ENCODE assay signal across 1 fruit fly cellular context in the genomic region with DNA sequence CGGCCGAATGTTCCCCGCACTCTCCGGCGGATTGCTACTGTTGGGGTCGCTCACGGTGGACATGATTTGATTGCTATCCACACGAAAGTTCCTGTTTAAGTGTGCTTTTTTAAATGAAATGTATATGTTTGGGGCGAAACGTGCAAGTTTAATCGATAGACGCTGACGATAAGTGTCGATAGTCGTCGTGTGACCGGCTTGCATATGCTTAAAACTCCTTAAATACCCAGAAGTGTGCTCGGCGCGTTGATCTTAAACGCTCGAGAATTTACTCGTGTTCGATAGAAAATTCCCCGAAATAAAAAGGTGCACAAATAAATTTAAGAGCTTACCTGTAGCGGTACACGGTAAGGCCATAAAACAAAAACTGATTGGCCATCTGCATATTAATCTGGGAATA.
TF ChIP-seq lines count a peak whose summit lies in the region.

A gene (minus strand): TSS at position 179 of the 400 bp plus-strand sequence.
A gene (plus strand): TSS at position 181 of the 400 bp plus-strand sequence.

TF ChIP-seq in whole organism, embryonic, 481 proteins besides CTCF, POLR2A, EP300 and RAD21 (continued from another document and continues in another):
- TF ChIP-seq lbe (GFP tag; optimal IDR thresholded peaks at IDR 0.05; lab: Kevin White, UChicago) (no peak), CG7928 (GFP tag; optimal IDR thresholded peaks at IDR 0.05; lab: Kevin White, UChicago) (no peak), en (GFP tag; optimal IDR thresholded peaks at IDR 0.05; lab: Kevin White, UChicago) (no peak), pfk (GFP tag; optimal IDR thresholded peaks at IDR 0.05; lab: Kevin White, UChicago) (no peak), Sox100B (GFP tag; optimal IDR thresholded peaks at IDR 0.05; lab: Kevin White, UChicago) (no peak), CG4328 (GFP tag; optimal IDR thresholded peaks at IDR 0.05; lab: Kevin White, UChicago) (no peak), luna (GFP tag; optimal IDR thresholded peaks at IDR 0.05; lab: Kevin White, UChicago) (no peak), Ets97D (GFP tag; optimal IDR thresholded peaks at IDR 0.05; lab: Kevin White, UChicago) (no peak), CG7745 (tag; optimal IDR thresholded peaks at IDR 0.05; lab: Kevin White, UChicago) (no peak), pho (GFP tag; optimal IDR thresholded peaks at IDR 0.05; lab: Kevin White, UChicago) (no peak), fd64A (GFP tag; optimal IDR thresholded peaks at IDR 0.05; lab: Kevin White, UChicago) (no peak), CG31388 (GFP tag; optimal IDR thresholded peaks at IDR 0.05; lab: Kevin White, UChicago) (no peak), CG8924 (tag; optimal IDR thresholded peaks at IDR 0.05; lab: Kevin White, UChicago) (no peak), nau (GFP tag; optimal IDR thresholded peaks at IDR 0.05; lab: Kevin White, UChicago) (no peak), disco-r (GFP tag; optimal IDR thresholded peaks at IDR 0.05; lab: Kevin White, UChicago) (no peak), CHES-1-like (GFP tag; optimal IDR thresholded peaks at IDR 0.05; lab: Kevin White, UChicago) (no peak), croc (GFP tag; conservative IDR thresholded peaks at IDR 0.05; lab: Robert Waterston, UW) (no peak), CG17385 (GFP tag; optimal IDR thresholded peaks at IDR 0.05; lab: Kevin White, UChicago) (no peak), PHDP (tag; optimal IDR thresholded peaks at IDR 0.05; lab: Kevin White, UChicago) (no peak), CG16815 (GFP tag; optimal IDR thresholded peaks at IDR 0.05; lab: Kevin White, UChicago) (no peak), cad (GFP tag; optimal IDR thresholded peaks at IDR 0.05; lab: Kevin White, UChicago) (no peak), Dad (GFP tag; optimal IDR thresholded peaks at IDR 0.05; lab: Kevin White, UChicago) (no peak), CG6765 (GFP tag; optimal IDR thresholded peaks at IDR 0.05; lab: Kevin White, UChicago) (no peak), NK7.1 (GFP tag; optimal IDR thresholded peaks at IDR 0.05; lab: Kevin White, UChicago) (no peak), CG6683 (GFP tag; optimal IDR thresholded peaks at IDR 0.05; lab: Kevin White, UChicago) (no peak), C15 (GFP tag; IDR thresholded peaks at IDR 0.05; lab: Robert Waterston, UW) (no peak), Ada2b (GFP tag; IDR thresholded peaks at IDR 0.05; lab: Robert Waterston, UW) (no peak), CG10565 (GFP tag; optimal IDR thresholded peaks at IDR 0.05; lab: Kevin White, UChicago) (no peak), CG7963 (GFP tag; IDR thresholded peaks at IDR 0.05; lab: Robert Waterston, UW; ENCODE audit: partially characterized antibody) (peak; percentile 49; the same call in 1 of the 3 replicates), CG12155 (GFP tag; optimal IDR thresholded peaks at IDR 0.05; lab: Kevin White, UChicago) (no peak), Gug (GFP tag; IDR thresholded peaks at IDR 0.05; lab: Robert Waterston, UW) (no peak), CG7372 (GFP tag; IDR thresholded peaks at IDR 0.05; lab: Robert Waterston, UW) (no peak), CG1529 (GFP tag; optimal IDR thresholded peaks at IDR 0.05; lab: Kevin White, UChicago) (no peak), Fer3 (tag; optimal IDR thresholded peaks at IDR 0.05; lab: Kevin White, UChicago) (no peak), CG17186 (GFP tag; optimal IDR thresholded peaks at IDR 0.05; lab: Kevin White, UChicago) (peak; percentile 39), pb (GFP tag; optimal IDR thresholded peaks at IDR 0.05; lab: Kevin White, UChicago) (no peak), CG17568 (GFP tag; optimal IDR thresholded peaks at IDR 0.05; lab: Kevin White, UChicago) (no peak), CG4730 (GFP tag; IDR thresholded peaks at IDR 0.05; lab: Robert Waterston, UW) (no peak), stwl (tag; optimal IDR thresholded peaks at IDR 0.05; lab: Kevin White, UChicago) (peak; percentile 24), Dek (tag; optimal IDR thresholded peaks at IDR 0.05; lab: Kevin White, UChicago) (no peak), CG15514 (GFP tag; optimal IDR thresholded peaks at IDR 0.05; lab: Kevin White, UChicago) (peak; percentile 27), sens (GFP tag; lab: Kevin White, UChicago) (no peak), Deaf1 (tag; optimal IDR thresholded peaks at IDR 0.05; lab: Kevin White, UChicago) (no peak), dmrt11E (tag; optimal IDR thresholded peaks at IDR 0.05; lab: Kevin White, UChicago) (no peak), hb (GFP tag; IDR thresholded peaks at IDR 0.05; lab: Robert Waterston, UW; ENCODE audit: partially characterized antibody) (0 out of 3 replicates have a peak, but pooled peaks have one; percentile 17), z (GFP tag; IDR thresholded peaks at IDR 0.05; lab: Robert Waterston, UW) (no peak), CG9932 (GFP tag; IDR thresholded peaks at IDR 0.05; lab: Robert Waterston, UW) (no peak), CG30020 (tag; optimal IDR thresholded peaks at IDR 0.05; lab: Kevin White, UChicago) (no peak), Dp (GFP tag; optimal IDR thresholded peaks at IDR 0.05; lab: Kevin White, UChicago) (peak; percentile 60), Myb (GFP tag; optimal IDR thresholded peaks at IDR 0.05; lab: Kevin White, UChicago) (no peak), Dfd (GFP tag; optimal IDR thresholded peaks at IDR 0.05; lab: Kevin White, UChicago) (no peak), B-H1 (GFP tag; IDR thresholded peaks at IDR 0.05; lab: Robert Waterston, UW) (no peak), CG6791 (GFP tag; IDR thresholded peaks at IDR 0.05; lab: Robert Waterston, UW; ENCODE audit: partially characterized antibody) (peak; percentile 71), crc (GFP tag; optimal IDR thresholded peaks at IDR 0.05; lab: Kevin White, UChicago) (no peak), CG14860 (GFP tag; IDR thresholded peaks at IDR 0.05; lab: Robert Waterston, UW; ENCODE audit: partially characterized antibody) (peak; percentile 59), HHEX (GFP tag; optimal IDR thresholded peaks at IDR 0.05; lab: Kevin White, UChicago) (no peak), CG11696 (GFP tag; IDR thresholded peaks at IDR 0.05; lab: Robert Waterston, UW) (no peak), kni (GFP tag; optimal IDR thresholded peaks at IDR 0.05; lab: Kevin White, UChicago) (no peak), cg (GFP tag; optimal IDR thresholded peaks at IDR 0.05; lab: Kevin White, UChicago) (no peak), CG18599 (GFP tag; optimal IDR thresholded peaks at IDR 0.05; lab: Kevin White, UChicago) (no peak), CG11504 (tag; optimal IDR thresholded peaks at IDR 0.05; lab: Kevin White, UChicago) (no peak), Elba2 (GFP tag; optimal IDR thresholded peaks at IDR 0.05; lab: Kevin White, UChicago) (no peak), Ssrp (tag; optimal IDR thresholded peaks at IDR 0.05; lab: Kevin White, UChicago) (no peak), CG18262 (tag; optimal IDR thresholded peaks at IDR 0.05; lab: Kevin White, UChicago) (no peak), CG1647 (GFP tag; optimal IDR thresholded peaks at IDR 0.05; lab: Kevin White, UChicago) (no peak), CG10979 (tag; optimal IDR thresholded peaks at IDR 0.05; lab: Kevin White, UChicago) (no peak), CG17612 (GFP tag; IDR thresholded peaks at IDR 0.05; lab: Robert Waterston, UW) (no peak), gt (GFP tag; IDR thresholded peaks at IDR 0.05; lab: Robert Waterston, UW) (no peak), Hey (tag; optimal IDR thresholded peaks at IDR 0.05; lab: Kevin White, UChicago) (no peak), grau (tag; optimal IDR thresholded peaks at IDR 0.05; lab: Kevin White, UChicago) (no peak), chm (GFP tag; IDR thresholded peaks at IDR 0.05; lab: Robert Waterston, UW) (no peak), CG17829 (tag; optimal IDR thresholded peaks at IDR 0.05; lab: Kevin White, UChicago) (no peak), crp (GFP tag; optimal IDR thresholded peaks at IDR 0.05; lab: Kevin White, UChicago) (peak in 1 of 2 experiments; percentile 30), CG18011 (GFP tag; optimal IDR thresholded peaks at IDR 0.05; lab: Kevin White, UChicago) (no peak), schlank (tag; optimal IDR thresholded peaks at IDR 0.05; lab: Kevin White, UChicago) (no peak), CG9437 (GFP tag; optimal IDR thresholded peaks at IDR 0.05; lab: Kevin White, UChicago) (no peak), Hsf (GFP tag; optimal IDR thresholded peaks at IDR 0.05; lab: Kevin White, UChicago) (no peak), Sry-δ (GFP tag; optimal IDR thresholded peaks at IDR 0.05; lab: Kevin White, UChicago) (peak; percentile 67), CG18764 (GFP tag; optimal IDR thresholded peaks at IDR 0.05; lab: Kevin White, UChicago) (no peak), CG10321 (GFP tag; IDR thresholded peaks at IDR 0.05; lab: Robert Waterston, UW) (no peak), knrl (GFP tag; IDR thresholded peaks at IDR 0.05; lab: Robert Waterston, UW; ENCODE audit: partially characterized antibody) (peak; percentile 62; the same call in 2 of the 3 replicates), CG2712 (tag; optimal IDR thresholded peaks at IDR 0.05; lab: Kevin White, UChicago) (no peak), ac (GFP tag; optimal IDR thresholded peaks at IDR 0.05; lab: Kevin White, UChicago) (no peak), CrebB (tag; optimal IDR thresholded peaks at IDR 0.05; lab: Kevin White, UChicago) (no peak), hth (optimal IDR thresholded peaks at IDR 0.05; lab: Kevin White, UChicago) (no peak), tgo (GFP tag; IDR thresholded peaks at IDR 0.05; lab: Robert Waterston, UW) (no peak), CG2120 (GFP tag; optimal IDR thresholded peaks at IDR 0.05; lab: Kevin White, UChicago) (no peak), CG16863 (GFP tag; optimal IDR thresholded peaks at IDR 0.05; lab: Kevin White, UChicago) (no peak), odd (GFP tag; optimal IDR thresholded peaks at IDR 0.05; lab: Kevin White, UChicago) (no peak), YL-1 (GFP tag; optimal IDR thresholded peaks at IDR 0.05; lab: Kevin White, UChicago) (no peak), fu2 (GFP tag; optimal IDR thresholded peaks at IDR 0.05; lab: Kevin White, UChicago) (no peak), Atf-2 (GFP tag; optimal IDR thresholded peaks at IDR 0.05; lab: Kevin White, UChicago) (no peak), org-1 (GFP tag; optimal IDR thresholded peaks at IDR 0.05; lab: Kevin White, UChicago) (no peak), ind (GFP tag; optimal IDR thresholded peaks at IDR 0.05; lab: Kevin White, UChicago) (no peak), GATAe (GFP tag; conservative IDR thresholded peaks at IDR 0.05; lab: Robert Waterston, UW) (no peak), otp (GFP tag; IDR thresholded peaks at IDR 0.05; lab: Robert Waterston, UW) (no peak), Hr39 (optimal IDR thresholded peaks at IDR 0.05; lab: Kevin White, UChicago) (no peak), bowl (GFP tag; IDR thresholded peaks at IDR 0.05; lab: Robert Waterston, UW) (no peak), Hr51 (GFP tag; optimal IDR thresholded peaks at IDR 0.05; lab: Kevin White, UChicago) (no peak), lab (GFP tag; optimal IDR thresholded peaks at IDR 0.05; lab: Kevin White, UChicago) (no peak), lmd (GFP tag; IDR thresholded peaks at IDR 0.05; lab: Robert Waterston, UW) (no peak), crol (GFP tag; IDR thresholded peaks at IDR 0.05; lab: Robert Waterston, UW) (no peak), wdn (GFP tag; IDR thresholded peaks at IDR 0.05; lab: Robert Waterston, UW) (no peak), CG13624 (GFP tag; optimal IDR thresholded peaks at IDR 0.05; lab: Kevin White, UChicago) (no peak), CG4404 (GFP tag; IDR thresholded peaks at IDR 0.05; lab: Robert Waterston, UW) (no peak), E2f2 (GFP tag; IDR thresholded peaks at IDR 0.05; lab: Robert Waterston, UW) (peak; percentile 73), Ets65A (GFP tag; lab: Kevin White, UChicago) (no peak), pzg (GFP tag; optimal IDR thresholded peaks at IDR 0.05; lab: Kevin White, UChicago) (peak; percentile 58), dimm (GFP tag; IDR thresholded peaks at IDR 0.05; lab: Robert Waterston, UW) (no peak), dati (GFP tag; IDR thresholded peaks at IDR 0.05; lab: Robert Waterston, UW) (no peak), zfh2 (GFP tag; optimal IDR thresholded peaks at IDR 0.05; lab: Kevin White, UChicago) (no peak), Nf-YB (GFP tag; optimal IDR thresholded peaks at IDR 0.05; lab: Kevin White, UChicago) (no peak), ems (GFP tag; optimal IDR thresholded peaks at IDR 0.05; lab: Kevin White, UChicago) (no peak), al (GFP tag; IDR thresholded peaks at IDR 0.05; lab: Robert Waterston, UW) (no peak), Ptx1 (GFP tag; IDR thresholded peaks at IDR 0.05; lab: Robert Waterston, UW) (no peak), p53 (GFP tag; optimal IDR thresholded peaks at IDR 0.05; lab: Kevin White, UChicago) (no peak), twi (tag; optimal IDR thresholded peaks at IDR 0.05; lab: Kevin White, UChicago) (no peak), CG17802 (tag; optimal IDR thresholded peaks at IDR 0.05; lab: Kevin White, UChicago) (no peak), CG9727 (GFP tag; optimal IDR thresholded peaks at IDR 0.05; lab: Kevin White, UChicago) (no peak), esg (GFP tag; conservative IDR thresholded peaks at IDR 0.05; lab: Robert Waterston, UW) (no peak), Bteb2 (GFP tag; optimal IDR thresholded peaks at IDR 0.05; lab: Kevin White, UChicago) (no peak), danr (GFP tag; IDR thresholded peaks at IDR 0.05; lab: Robert Waterston, UW) (no peak), exex (tag; optimal IDR thresholded peaks at IDR 0.05; lab: Kevin White, UChicago) (no peak), tap (tag; optimal IDR thresholded peaks at IDR 0.05; lab: Kevin White, UChicago) (no peak), H2.0 (GFP tag; IDR thresholded peaks at IDR 0.05; lab: Robert Waterston, UW) (no peak), scrt (GFP tag; optimal IDR thresholded peaks at IDR 0.05; lab: Kevin White, UChicago) (no peak), BEAF-32 (GFP tag; optimal IDR thresholded peaks at IDR 0.05; lab: Kevin White, UChicago) (peak; percentile 73), CG8281 (tag; optimal IDR thresholded peaks at IDR 0.05; lab: Kevin White, UChicago) (no peak), oc (tag; optimal IDR thresholded peaks at IDR 0.05; lab: Kevin White, UChicago) (no peak), bab2 (GFP tag; optimal IDR thresholded peaks at IDR 0.05; lab: Kevin White, UChicago) (no peak), lilli (GFP tag; optimal IDR thresholded peaks at IDR 0.05; lab: Kevin White, UChicago) (no peak), CG11093 (GFP tag; IDR thresholded peaks at IDR 0.05; lab: Robert Waterston, UW) (no peak), CG17912 (GFP tag; optimal IDR thresholded peaks at IDR 0.05; lab: Kevin White, UChicago) (no peak), CG4820 (GFP tag; optimal IDR thresholded peaks at IDR 0.05; lab: Kevin White, UChicago) (no peak), ara (GFP tag; IDR thresholded peaks at IDR 0.05; lab: Robert Waterston, UW) (no peak)
